Worm (Caenorhabditis elegans) whole organism, young adult: Measurements from ENCODE around the gene rpl-33.

Experiments used
- C06A6.2 ChIP-seq: fragments of 200-800 bp; sonication (Bioruptor generic); conservative IDR thresholded peaks from 2 replicates; pipeline ENCODE4 v1.3.6; 2022; ENCODE audit warnings: missing genetic modification characterization, missing compliant biosample characterization
- D2030.7 ChIP-seq: fragments of 200-800 bp; sonication (Bioruptor generic); IDR thresholded peaks from 2 replicates; pipeline ENCODE4 v1.3.6; 2022; ENCODE audit warnings: missing genetic modification reagents, missing genetic modification characterization, missing compliant biosample characterization
- F10E7.11 ChIP-seq: sonication (generic microtip); optimal IDR thresholded peaks from 2 replicates; lab custom pipeline; 2017; ENCODE audit warnings: mild to moderate bottlenecking, missing genetic modification characterization, moderate library complexity, missing compliant biosample characterization
- F23B12.7 ChIP-seq: sonication (generic microtip); optimal IDR thresholded peaks from 2 replicates; lab custom pipeline; 2017; ENCODE audit warnings: missing genetic modification characterization, mild to moderate bottlenecking, missing compliant biosample characterization, antibody characterized with exemption, moderate library complexity; ENCODE audit not compliant: insufficient read depth
- F33H1.4 ChIP-seq: fragments of 200-800 bp; sonication (Bioruptor generic); IDR thresholded peaks from 2 replicates; pipeline ENCODE4 v1.3.6; 2022; ENCODE audit warnings: missing genetic modification reagents, missing genetic modification characterization, missing compliant biosample characterization
- F49E8.2 ChIP-seq: sonication (generic microtip); optimal IDR thresholded peaks from 3 replicates; lab custom pipeline; 2017; ENCODE audit warnings: missing genetic modification characterization, mild to moderate bottlenecking, missing compliant biosample characterization, antibody characterized with exemption, moderate library complexity; ENCODE audit not compliant: insufficient read depth
- K12H6.12 ChIP-seq: fragments of 200-800 bp; sonication (Bioruptor generic); optimal IDR thresholded peaks from 2 replicates; lab custom pipeline; 2018; ENCODE audit warnings: mild to moderate bottlenecking, missing genetic modification characterization, missing compliant biosample characterization
- T07F8.4 ChIP-seq: sonication (generic microtip); optimal IDR thresholded peaks from 2 replicates; lab custom pipeline; 2016; ENCODE audit warnings: mild to moderate bottlenecking, missing genetic modification characterization, moderate library complexity, missing compliant biosample characterization
- T26A5.8 ChIP-seq: sonication (generic microtip); optimal IDR thresholded peaks from 2 replicates; lab custom pipeline; 2016; ENCODE audit warnings: missing genetic modification characterization, missing compliant biosample characterization
- Y53F4B.3 ChIP-seq: fragments of 200-800 bp; sonication (Bioruptor generic); IDR thresholded peaks from 2 replicates; pipeline ENCODE4 v1.3.6; 2022; ENCODE audit warnings: missing genetic modification reagents, missing genetic modification characterization, missing compliant biosample characterization
- Y67H2A.10 ChIP-seq: fragments of 200-800 bp; sonication (Bioruptor generic); conservative IDR thresholded peaks from 2 replicates; pipeline ENCODE4 v1.3.6; 2022; ENCODE audit warnings: missing genetic modification reagents, missing genetic modification characterization, missing compliant biosample characterization
- Y95B8A.8 ChIP-seq: fragments of 200-800 bp; sonication (Bioruptor generic); IDR thresholded peaks from 2 replicates; pipeline ENCODE4 v1.3.6; 2022; ENCODE audit warnings: missing genetic modification reagents, missing genetic modification characterization, missing compliant biosample characterization
- akir-1 ChIP-seq: fragments of 200-800 bp; sonication (Bioruptor generic); optimal IDR thresholded peaks from 2 replicates; lab custom pipeline; 2018; ENCODE audit warnings: mild to moderate bottlenecking, missing genetic modification characterization, moderate library complexity, missing compliant biosample characterization
- attf-5 ChIP-seq: fragments of 200-800 bp; sonication (Bioruptor generic); optimal IDR thresholded peaks from 2 replicates; lab custom pipeline; 2018; ENCODE audit warnings: mild to moderate bottlenecking, missing genetic modification characterization, missing compliant biosample characterization
- ccch-3 ChIP-seq: fragments of 200-800 bp; sonication (Bioruptor generic); optimal IDR thresholded peaks from 2 replicates; lab custom pipeline; 2018; ENCODE audit warnings: mild to moderate bottlenecking, missing genetic modification characterization, missing compliant biosample characterization
- cebp-1 ChIP-seq, 2 experiments: fragments of 200-800 bp in 1 of 2; sonication (Bioruptor generic) in 1 of 2; sonication (generic microtip) in 1 of 2; IDR thresholded peaks in 1 of 2; optimal IDR thresholded peaks in 1 of 2; 2 replicates each; pipeline versions ENCODE4 v1.3.6 to Lab custom; 2017 to 2022; ENCODE audit warnings: missing compliant biosample characterization in 2 of 2, missing genetic modification characterization in 2 of 2, mild to moderate bottlenecking in 1 of 2, missing genetic modification reagents in 1 of 2, moderate library complexity in 1 of 2
- ceh-100 ChIP-seq: fragments of 200-800 bp; sonication (Bioruptor generic); IDR thresholded peaks from 2 replicates; pipeline ENCODE4 v1.3.6; 2022; ENCODE audit warnings: missing genetic modification reagents, missing genetic modification characterization, missing compliant biosample characterization
- ceh-40 ChIP-seq: fragments of 200-800 bp; sonication (Bioruptor generic); IDR thresholded peaks from 2 replicates; pipeline ENCODE4 v1.3.6; 2022; ENCODE audit warnings: missing genetic modification characterization, missing compliant biosample characterization
- ceh-58 ChIP-seq: fragments of 200-800 bp; sonication (Bioruptor generic); IDR thresholded peaks from 2 replicates; pipeline ENCODE4 v1.3.6; 2022; ENCODE audit warnings: missing genetic modification characterization, missing compliant biosample characterization
- chd-7 ChIP-seq: sonication (generic microtip); optimal IDR thresholded peaks from 2 replicates; lab custom pipeline; 2016; ENCODE audit warnings: mild to moderate bottlenecking, missing genetic modification characterization, moderate library complexity, missing compliant biosample characterization
- die-1 ChIP-seq: sonication (generic microtip); optimal IDR thresholded peaks from 2 replicates; lab custom pipeline; 2016; ENCODE audit warnings: missing genotype, mild to moderate bottlenecking, missing genetic modification characterization, missing compliant biosample characterization
- dox-1 ChIP-seq: fragments of 200-800 bp; sonication (Bioruptor generic); IDR thresholded peaks from 2 replicates; pipeline ENCODE4 v1.3.6; 2022; ENCODE audit warnings: missing genetic modification reagents, missing genetic modification characterization, missing compliant biosample characterization
- dpff-1 ChIP-seq: sonication (generic microtip); optimal IDR thresholded peaks from 2 replicates; lab custom pipeline; 2017; ENCODE audit warnings: mild to moderate bottlenecking, missing genetic modification characterization, missing compliant biosample characterization
- dpl-1 ChIP-seq: fragments of 150-350 bp; optimal IDR thresholded peaks from 2 replicates; lab custom pipeline; 2014; ENCODE audit warnings: missing biosample characterization, missing genetic modification reagents, missing genetic modification characterization
- egrh-3 ChIP-seq: fragments of 200-800 bp; sonication (Bioruptor generic); IDR thresholded peaks from 2 replicates; pipeline ENCODE4 v1.3.6; 2022; ENCODE audit warnings: missing genetic modification reagents, missing genetic modification characterization, missing compliant biosample characterization
- hlh-12 ChIP-seq: sonication (generic microtip); optimal IDR thresholded peaks from 2 replicates; lab custom pipeline; 2016; ENCODE audit warnings: missing genetic modification characterization, missing compliant biosample characterization
- hmg-1.2 ChIP-seq: fragments of 200-800 bp; sonication (Bioruptor generic); IDR thresholded peaks from 2 replicates; pipeline ENCODE4 v1.3.6; 2022; ENCODE audit warnings: missing genetic modification reagents, missing genetic modification characterization, missing compliant biosample characterization
- lag-1 ChIP-seq: fragments of 200-800 bp; sonication (Bioruptor generic); IDR thresholded peaks from 2 replicates; pipeline ENCODE4 v1.3.6; 2022; ENCODE audit warnings: missing genetic modification reagents, missing genetic modification characterization, missing compliant biosample characterization
- let-526 ChIP-seq: fragments of 200-800 bp; sonication (Bioruptor generic); IDR thresholded peaks from 2 replicates; pipeline ENCODE4 v1.3.6; 2022; ENCODE audit warnings: missing genetic modification reagents, missing genetic modification characterization, missing compliant biosample characterization
- lin-35 ChIP-seq, 3 experiments: fragments of 150-350 bp in 2 of 3; sonication (generic microtip) in 1 of 3; optimal IDR thresholded peaks; 2 replicates each; lab custom pipeline; 2014 to 2018; ENCODE audit warnings: missing biosample characterization in 3 of 3, missing genetic modification characterization in 3 of 3, missing genetic modification reagents in 3 of 3
- lsy-27 ChIP-seq: sonication (generic microtip); optimal IDR thresholded peaks from 2 replicates; lab custom pipeline; 2017; ENCODE audit warnings: missing genetic modification characterization, mild to moderate bottlenecking, missing compliant biosample characterization, antibody characterized with exemption, missing genotype, borderline replicate concordance; ENCODE audit not compliant: insufficient read depth
- madf-3 ChIP-seq: fragments of 200-800 bp; sonication (Bioruptor generic); IDR thresholded peaks from 2 replicates; pipeline ENCODE4 v1.3.6; 2022; ENCODE audit warnings: missing genetic modification reagents, missing genetic modification characterization, missing compliant biosample characterization
- mxl-1 ChIP-seq: sonication (generic microtip); optimal IDR thresholded peaks from 2 replicates; lab custom pipeline; 2016; ENCODE audit warnings: missing genetic modification characterization, missing compliant biosample characterization
- nfya-1 ChIP-seq: sonication (generic microtip); optimal IDR thresholded peaks from 2 replicates; lab custom pipeline; 2017; ENCODE audit warnings: antibody characterized with exemption, missing compliant biosample characterization, missing genetic modification characterization, borderline replicate concordance; ENCODE audit not compliant: insufficient read depth
- nfyb-1 ChIP-seq: fragments of 200-800 bp; sonication (Bioruptor generic); IDR thresholded peaks from 2 replicates; pipeline ENCODE4 v1.3.6; 2022; ENCODE audit warnings: missing genetic modification reagents, missing genetic modification characterization, missing compliant biosample characterization
- pha-4 ChIP-seq: fragments of 150-350 bp; sonication (generic microtip); optimal IDR thresholded peaks from 2 replicates; lab custom pipeline; 2014; ENCODE audit warnings: missing biosample characterization, missing genetic modification reagents, missing genetic modification characterization
- rcor-1 ChIP-seq: fragments of 200-800 bp; sonication (Bioruptor generic); IDR thresholded peaks from 2 replicates; pipeline ENCODE4 v1.3.6; 2022; ENCODE audit warnings: missing genetic modification reagents, missing genetic modification characterization, missing compliant biosample characterization
- sdz-38 ChIP-seq: sonication (generic microtip); optimal IDR thresholded peaks from 2 replicates; lab custom pipeline; 2016; ENCODE audit warnings: missing genotype, missing genetic modification characterization, missing compliant biosample characterization
- sea-2 ChIP-seq: fragments of 200-800 bp; sonication (Bioruptor generic); IDR thresholded peaks from 2 replicates; pipeline ENCODE4 v1.3.6; 2022; ENCODE audit warnings: missing genetic modification characterization, missing compliant biosample characterization
- snpc-1.1 ChIP-seq: sonication (generic microtip); optimal IDR thresholded peaks from 2 replicates; lab custom pipeline; 2017; ENCODE audit warnings: missing genetic modification characterization, mild to moderate bottlenecking, missing compliant biosample characterization, antibody characterized with exemption, moderate library complexity, missing genotype, missing genetic modification reagents; ENCODE audit not compliant: insufficient read depth
- snpc-4 ChIP-seq, 5 experiments: fragments of 150-350 bp in 1 of 5; sonication (generic microtip) in 4 of 5; optimal IDR thresholded peaks; 2 replicates each; lab custom pipeline; 2014 to 2018; ENCODE audit warnings: missing genetic modification characterization in 5 of 5, missing biosample characterization in 3 of 5, antibody characterized with exemption in 2 of 5, mild to moderate bottlenecking in 2 of 5, missing compliant biosample characterization in 2 of 5, missing genotype in 2 of 5, moderate library complexity in 2 of 5, missing genetic modification reagents in 1 of 5
- tbx-9 ChIP-seq: sonication (generic microtip); optimal IDR thresholded peaks from 2 replicates; lab custom pipeline; 2016; ENCODE audit warnings: borderline replicate concordance, missing genetic modification characterization, inconsistent platforms, missing compliant biosample characterization
- ztf-22 ChIP-seq: fragments of 200-800 bp; sonication (Bioruptor generic); optimal IDR thresholded peaks from 2 replicates; lab custom pipeline; 2018; ENCODE audit warnings: mild to moderate bottlenecking, missing genetic modification characterization, moderate library complexity, missing compliant biosample characterization
- ztf-25 ChIP-seq: fragments of 200-800 bp; sonication (Bioruptor generic); IDR thresholded peaks from 2 replicates; pipeline ENCODE4 v1.3.6; 2022; ENCODE audit warnings: missing genetic modification reagents, missing genetic modification characterization, missing compliant biosample characterization
- ztf-26 ChIP-seq: sonication (generic microtip); optimal IDR thresholded peaks from 2 replicates; lab custom pipeline; 2017; ENCODE audit warnings: missing genetic modification characterization, missing compliant biosample characterization

rpl-33 gene

ce11 chrII:7104794-7105613 lies at the start of gene rpl-33, which contains the start of gene farl-11:
rpl-33 (plus strand) TSS chrII:7105563.
farl-11 (minus strand) TSS chrII:7105035.
- TF ChIP-seq dpl-1 (GFP tag; lab: Kevin White, UChicago) (no peak), nfya-1 (tag; lab: Kevin White, UChicago) (no peak), D2030.7 (GFP tag; lab: Robert Waterston, UW) (no peak), ztf-22 (GFP tag; lab: Kevin White, UChicago) (no peak), snpc-4 (GFP tag; optimal IDR thresholded peaks at IDR 0.05; lab: Kevin White, UChicago) (no peak), snpc-4 (tag; optimal IDR thresholded peaks at IDR 0.05; lab: Kevin White, UChicago) (peak in 3 of 4 experiments; percentile 33 to 65 (median 33)), F33H1.4 (GFP tag; lab: Robert Waterston, UW) (peak; percentile 57), cebp-1 (GFP tag; IDR thresholded peaks at IDR 0.05; lab: Robert Waterston, UW) (no peak), cebp-1 (tag; optimal IDR thresholded peaks at IDR 0.05; lab: Kevin White, UChicago) (peak; percentile 43), ceh-58 (GFP tag; lab: Robert Waterston, UW) (no peak), Y53F4B.3 (GFP tag; lab: Robert Waterston, UW) (no peak), lag-1 (no peak), ccch-3 (GFP tag; lab: Kevin White, UChicago) (no peak), hmg-1.2 (GFP tag; lab: Robert Waterston, UW) (no peak; the same call in 1 of the 2 replicates), pha-4 (tag; lab: Kevin White, UChicago) (peak; percentile 76), dpff-1 (tag; lab: Kevin White, UChicago) (no peak), F23B12.7 (tag; lab: Kevin White, UChicago) (peak; percentile 89), Y67H2A.10 (GFP tag; lab: Robert Waterston, UW) (no peak), sdz-38 (tag; lab: Kevin White, UChicago) (no peak), snpc-1.1 (tag; lab: Kevin White, UChicago) (no peak), hlh-12 (tag; lab: Kevin White, UChicago) (no peak), T07F8.4 (no peak), madf-3 (GFP tag; lab: Robert Waterston, UW) (no peak), ceh-100 (GFP tag; lab: Robert Waterston, UW) (no peak; the same call in 1 of the 2 replicates), rcor-1 (GFP tag; lab: Robert Waterston, UW) (no peak), dox-1 (GFP tag; lab: Robert Waterston, UW) (0 out of 2 replicates have a peak, but pooled peaks have one; percentile 16), let-526 (GFP tag; lab: Robert Waterston, UW) (no peak), Y95B8A.8 (GFP tag; lab: Robert Waterston, UW) (no peak), K12H6.12 (tag; lab: Kevin White, UChicago) (peak; percentile 56), chd-7 (tag; lab: Kevin White, UChicago) (no peak), F10E7.11 (tag; lab: Kevin White, UChicago) (no peak), sea-2 (GFP tag; lab: Robert Waterston, UW) (no peak), die-1 (no peak), mxl-1 (tag; lab: Kevin White, UChicago) (no peak), lsy-27 (tag; lab: Kevin White, UChicago) (no peak), ceh-40 (no peak), egrh-3 (GFP tag; lab: Robert Waterston, UW) (no peak), C06A6.2 (GFP tag; lab: Robert Waterston, UW) (no peak), tbx-9 (tag; lab: Kevin White, UChicago) (no peak), nfyb-1 (no peak), lin-35 (GFP tag; optimal IDR thresholded peaks at IDR 0.05; lab: Kevin White, UChicago) (peak in 1 of 3 experiments; percentile 51), akir-1 (no peak), F49E8.2 (tag; lab: Kevin White, UChicago) (no peak), attf-5 (GFP tag; lab: Kevin White, UChicago) (peak; percentile 72), ztf-26 (tag; lab: Kevin White, UChicago) (no peak), ztf-25 (no peak), T26A5.8 (tag; lab: Kevin White, UChicago) (no peak)
